Worm (Caenorhabditis elegans): ENCODE results near the gene T07C12.10.
A peak's percentile ranks its signal among the peaks of the same experiment; 100 is the strongest.

- TF ChIP-seq nhr-2 (tag; optimal IDR thresholded peaks at IDR 0.05) (no peak), snpc-4 (tag; optimal IDR thresholded peaks at IDR 0.05) (no peak), pha-4 (tag; optimal IDR thresholded peaks at IDR 0.05) (no peak), mab-5 (tag; optimal IDR thresholded peaks at IDR 0.05) (peak; percentile 35)
Measured at ce11 chrV:9958654-9959053, 1.6 kb downstream of the T07C12.10 start.
